Worm (Caenorhabditis elegans) whole organism, L4 larva: ENCODE data around the gene nas-33.

Experiments
- F10B5.3 ChIP-seq: sonication (generic microtip); optimal IDR thresholded peaks from 2 replicates; lab custom pipeline; 2016; ENCODE audit warnings: mild to moderate bottlenecking, missing genetic modification characterization, missing compliant biosample characterization
- F49E8.2 ChIP-seq: sonication (generic microtip); optimal IDR thresholded peaks from 2 replicates; lab custom pipeline; 2016; ENCODE audit warnings: missing compliant biosample characterization, mild to moderate bottlenecking, missing genetic modification characterization, borderline replicate concordance
- T20F7.1 ChIP-seq: fragments of 200-800 bp; sonication (Bioruptor generic); optimal IDR thresholded peaks from 2 replicates; lab custom pipeline; 2018; ENCODE audit warnings: mild to moderate bottlenecking, missing genetic modification characterization, missing compliant biosample characterization
- Y48G9A.11 ChIP-seq: fragments of 200-800 bp; sonication (Bioruptor generic); IDR thresholded peaks from 2 replicates; pipeline ENCODE4 v1.3.6; 2022; ENCODE audit warnings: missing genetic modification reagents, missing genetic modification characterization, missing compliant biosample characterization
- ZK337.2 ChIP-seq: fragments of 200-800 bp; sonication (Bioruptor generic); IDR thresholded peaks from 2 replicates; pipeline ENCODE4 v1.3.6; 2022; ENCODE audit warnings: missing genetic modification reagents, missing genetic modification characterization, missing compliant biosample characterization
- ZK546.5 ChIP-seq, 2 experiments: sonication (generic microtip); optimal IDR thresholded peaks; 2 replicates each; lab custom pipeline; 2017; ENCODE audit warnings: missing biosample characterization in 2 of 2, missing genetic modification characterization in 2 of 2
- ceh-28 ChIP-seq: fragments of 150-350 bp; optimal IDR thresholded peaks from 2 replicates; lab custom pipeline; 2014; ENCODE audit warnings: missing biosample characterization, missing genetic modification reagents, missing genetic modification characterization
- ctbp-1 ChIP-seq: fragments of 200-800 bp; sonication (Bioruptor generic); IDR thresholded peaks from 2 replicates; pipeline ENCODE4 v1.3.6; 2022; ENCODE audit warnings: missing genetic modification reagents, missing genetic modification characterization, missing compliant biosample characterization
- dmd-9 ChIP-seq: fragments of 200-800 bp; sonication (Bioruptor generic); IDR thresholded peaks from 2 replicates; pipeline ENCODE4 v1.3.6; 2022; ENCODE audit warnings: missing genetic modification reagents, missing genetic modification characterization, missing compliant biosample characterization
- dve-1 ChIP-seq: sonication (generic microtip); optimal IDR thresholded peaks from 2 replicates; lab custom pipeline; 2017; ENCODE audit warnings: antibody characterized with exemption, mild to moderate bottlenecking, missing genetic modification characterization, missing compliant biosample characterization; ENCODE audit not compliant: insufficient read depth
- hlh-30 ChIP-seq: sonication (generic microtip); optimal IDR thresholded peaks from 2 replicates; lab custom pipeline; 2017; ENCODE audit warnings: antibody characterized with exemption, mild to moderate bottlenecking, missing genetic modification characterization, missing compliant biosample characterization; ENCODE audit not compliant: insufficient read depth
- lim-7 ChIP-seq: fragments of 200-800 bp; sonication (Bioruptor generic); IDR thresholded peaks from 2 replicates; pipeline ENCODE4 v1.3.6; 2022; ENCODE audit warnings: missing genetic modification characterization, missing compliant biosample characterization
- madf-9 ChIP-seq: fragments of 200-800 bp; sonication (Bioruptor generic); conservative IDR thresholded peaks from 2 replicates; pipeline ENCODE4 v1.3.6; 2022; ENCODE audit warnings: missing genetic modification reagents, missing genetic modification characterization, missing compliant biosample characterization
- nhr-10 ChIP-seq: fragments of 150-350 bp; optimal IDR thresholded peaks from 2 replicates; lab custom pipeline; 2014; ENCODE audit warnings: missing biosample characterization, missing genetic modification characterization
- nhr-102 ChIP-seq: sonication (generic microtip); optimal IDR thresholded peaks from 2 replicates; lab custom pipeline; 2016; ENCODE audit warnings: mild to moderate bottlenecking, missing genetic modification characterization, moderate library complexity, missing compliant biosample characterization
- nhr-25 ChIP-seq: sonication (generic microtip); optimal IDR thresholded peaks from 2 replicates; lab custom pipeline; 2017; ENCODE audit warnings: missing genetic modification characterization, mild to moderate bottlenecking, missing compliant biosample characterization, antibody characterized with exemption, moderate library complexity, borderline replicate concordance; ENCODE audit not compliant: insufficient read depth
- nhr-41 ChIP-seq: fragments of 200-800 bp; sonication (Bioruptor generic); IDR thresholded peaks from 2 replicates; pipeline ENCODE4 v1.3.6; 2022; ENCODE audit warnings: missing genetic modification reagents, missing genetic modification characterization, missing compliant biosample characterization
- sdz-12 ChIP-seq: fragments of 200-800 bp; sonication (Bioruptor generic); optimal IDR thresholded peaks from 2 replicates; lab custom pipeline; 2018; ENCODE audit warnings: mild to moderate bottlenecking, missing genetic modification characterization, missing compliant biosample characterization
- snpc-1.2 ChIP-seq: fragments of 200-800 bp; sonication (Bioruptor generic); IDR thresholded peaks from 2 replicates; pipeline ENCODE4 v1.3.6; 2022; ENCODE audit warnings: missing genetic modification reagents, missing genetic modification characterization, missing compliant biosample characterization
- zip-11 ChIP-seq: fragments of 200-800 bp; sonication (Bioruptor generic); IDR thresholded peaks from 2 replicates; pipeline ENCODE4 v1.3.6; 2022; ENCODE audit warnings: missing genetic modification characterization, missing compliant biosample characterization

The nas-33 gene

DNA sequence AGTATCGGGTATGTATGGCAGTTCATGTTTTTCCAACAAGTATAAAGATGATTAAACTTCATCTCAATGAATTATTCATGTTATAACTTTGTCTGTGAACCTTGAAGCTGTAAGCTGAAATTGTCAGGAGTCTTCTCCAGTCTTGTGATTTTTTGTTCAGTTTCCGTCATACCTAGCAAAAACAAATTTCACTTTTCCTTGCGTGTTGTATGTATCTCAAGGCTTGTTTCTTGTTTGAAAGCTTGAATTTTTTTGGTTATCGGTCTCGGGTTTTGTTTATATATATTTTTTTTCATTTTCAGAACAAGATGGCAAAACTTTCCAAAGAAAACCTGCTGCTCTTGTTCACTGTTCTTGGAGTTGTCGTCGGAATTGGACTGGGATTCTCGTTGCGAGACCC lies 51.9 kb downstream of the nas-33 start, which contains the start of gene glt-4:
Gene glt-4 (plus strand): TSS at position 301 of the 400 bp plus-strand sequence.
- TF ChIP-seq ctbp-1 (no peak), F49E8.2 (tag; lab: Kevin White, UChicago) (no peak), hlh-30 (no peak), T20F7.1 (GFP tag; lab: Kevin White, UChicago) (no peak), ZK546.5 (tag; optimal IDR thresholded peaks at IDR 0.05; lab: Kevin White, UChicago) (no peak), ceh-28 (tag; lab: Kevin White, UChicago) (no peak), ZK337.2 (no peak), F10B5.3 (no peak), Y48G9A.11 (GFP tag; lab: Robert Waterston, UW) (no peak), sdz-12 (GFP tag; lab: Kevin White, UChicago) (no peak), nhr-41 (GFP tag; lab: Robert Waterston, UW) (no peak), nhr-102 (no peak), nhr-25 (tag; lab: Kevin White, UChicago) (no peak), zip-11 (no peak), madf-9 (no peak), dmd-9 (GFP tag; lab: Robert Waterston, UW) (no peak), snpc-1.2 (no peak), nhr-10 (tag; lab: Kevin White, UChicago) (no peak), lim-7 (GFP tag; lab: Robert Waterston, UW) (no peak), dve-1 (tag; lab: Kevin White, UChicago) (no peak)
